Worm (Caenorhabditis elegans): ENCODE measurements around the gene lap-2.

Gene lap-2

DNA sequence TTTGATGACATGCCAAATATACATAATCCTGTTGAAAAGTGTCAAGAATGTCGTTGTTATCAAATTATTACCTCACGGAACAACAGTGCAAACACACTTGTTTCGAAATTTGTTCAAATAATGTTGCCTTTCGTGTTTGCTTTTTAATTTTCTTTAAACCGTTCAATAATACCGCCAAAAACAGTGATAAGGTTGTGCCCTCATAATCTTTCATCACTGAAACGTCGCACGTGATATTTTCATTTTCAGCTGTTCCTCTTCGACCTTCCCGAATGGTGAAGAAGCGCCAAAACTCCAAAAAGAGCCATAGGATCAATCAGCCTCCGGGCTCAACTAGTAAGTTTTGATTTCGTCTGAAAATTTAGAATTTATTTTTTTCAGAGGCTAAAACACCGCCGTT lies 41.4 kb upstream of the lap-2 start, which contains the start of gene inft-2:
Gene inft-2, plus strand, starts transcription at position 248 of the 400 bp plus-strand sequence.
- TF ChIP-seq pqm-1 (tag; optimal IDR thresholded peaks at IDR 0.05) (peak; percentile 19), hlh-30 (tag; optimal IDR thresholded peaks at IDR 0.05; ENCODE audit: insufficient read depth) (no peak), lin-1 (GFP tag; IDR thresholded peaks at IDR 0.05) (0 out of 2 replicates have a peak, but pooled peaks have one; percentile 10), duxl-1 (tag; optimal IDR thresholded peaks at IDR 0.05; ENCODE audit: poor library complexity) (no peak), lim-7 (GFP tag; IDR thresholded peaks at IDR 0.05) (no peak), tag-97 (GFP tag; IDR thresholded peaks at IDR 0.05) (no peak), dve-1 (tag; optimal IDR thresholded peaks at IDR 0.05; ENCODE audit: insufficient read depth) (peak; percentile 60), saeg-2 (GFP tag; IDR thresholded peaks at IDR 0.05) (0 out of 2 replicates have a peak, but pooled peaks have one; percentile 30), php-3 (GFP tag; IDR thresholded peaks at IDR 0.05) (no peak), egl-27 (tag; optimal IDR thresholded peaks at IDR 0.05) (no peak), zag-1 (tag; optimal IDR thresholded peaks at IDR 0.05) (no peak), nhr-6 (tag; optimal IDR thresholded peaks at IDR 0.05) (no peak), ces-1 (GFP tag; optimal IDR thresholded peaks at IDR 0.05) (no peak), daf-8 (GFP tag; IDR thresholded peaks at IDR 0.05) (no peak), daf-16 (GFP tag; optimal IDR thresholded peaks at IDR 0.05) (no peak), daf-16 (tag; optimal IDR thresholded peaks at IDR 0.05) (peak; percentile 69), ceh-44 (GFP tag; IDR thresholded peaks at IDR 0.05) (no peak), dmd-6 (GFP tag; IDR thresholded peaks at IDR 0.05) (peak; percentile 46), hlh-11 (tag; optimal IDR thresholded peaks at IDR 0.05) (peak; percentile 33), nhr-77 (tag; optimal IDR thresholded peaks at IDR 0.05) (peak; percentile 21), nhr-28 (tag; optimal IDR thresholded peaks at IDR 0.05) (peak; percentile 35)

DNA sequence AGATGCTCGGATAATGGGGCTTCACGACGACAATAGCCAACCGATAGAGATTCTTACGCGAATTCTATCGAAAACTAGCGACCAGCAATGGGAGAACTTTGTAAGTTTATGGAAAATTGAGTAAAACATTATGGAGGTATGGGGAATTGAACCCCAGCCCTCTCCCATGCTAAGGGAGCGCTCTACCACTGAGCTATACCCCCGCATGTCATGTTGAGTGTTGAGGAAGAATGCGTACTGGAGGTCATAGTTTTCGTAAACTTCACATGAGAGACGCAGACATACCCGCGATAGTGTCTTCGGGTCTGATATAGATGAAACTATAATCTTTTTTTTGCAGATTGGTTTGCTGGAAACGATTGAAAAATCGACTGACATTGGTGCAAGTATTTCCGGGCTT lies 40.1 kb upstream of the lap-2 start:
- no peak for TF ChIP-seq ceh-82 (tag; optimal IDR thresholded peaks at IDR 0.05)
- TF ChIP-seq dmd-8 (GFP tag; IDR thresholded peaks at IDR 0.05): peak; percentile 95
- no peak for TF ChIP-seq ces-1 (GFP tag; optimal IDR thresholded peaks at IDR 0.05)
- TF ChIP-seq php-3 (GFP tag; IDR thresholded peaks at IDR 0.05): peak; percentile 50
- TF ChIP-seq hif-1 (tag; optimal IDR thresholded peaks at IDR 0.05): peak in 1 of 2 experiments; percentile 58
- TF ChIP-seq daf-8 (GFP tag; IDR thresholded peaks at IDR 0.05): no peak
- peak; percentile 63 for TF ChIP-seq nhr-77 (tag; optimal IDR thresholded peaks at IDR 0.05)
- peak; percentile 28 for TF ChIP-seq aly-2 (tag; optimal IDR thresholded peaks at IDR 0.05)
- TF ChIP-seq dve-1 (tag; optimal IDR thresholded peaks at IDR 0.05; ENCODE audit: insufficient read depth): peak; percentile 80
- TF ChIP-seq Y5F2A.4 (GFP tag; optimal IDR thresholded peaks at IDR 0.05): peak; percentile 69
- TF ChIP-seq set-16 (GFP tag; IDR thresholded peaks at IDR 0.05): no peak
- no peak for TF ChIP-seq attf-4 (tag; optimal IDR thresholded peaks at IDR 0.05)
- peak; percentile 85 for TF ChIP-seq Y105C5A.15 (GFP tag; IDR thresholded peaks at IDR 0.05)
- peak; percentile 62 for TF ChIP-seq gei-8 (GFP tag; optimal IDR thresholded peaks at IDR 0.05)
- no peak for TF ChIP-seq unc-62 (GFP tag; optimal IDR thresholded peaks at IDR 0.05 in 1 of 2)
- no peak for TF ChIP-seq unc-62 (tag; optimal IDR thresholded peaks at IDR 0.05)
- TF ChIP-seq ztf-11 (tag; optimal IDR thresholded peaks at IDR 0.05): no peak
- TF ChIP-seq Y48G9A.11 (GFP tag; IDR thresholded peaks at IDR 0.05): no peak
- TF ChIP-seq aha-1 (tag): peak; percentile 42
- no peak for TF ChIP-seq ceh-28 (tag; optimal IDR thresholded peaks at IDR 0.05)
- no peak for TF ChIP-seq nhr-10 (tag; optimal IDR thresholded peaks at IDR 0.05)
- peak; percentile 89 for TF ChIP-seq nhr-41 (GFP tag; IDR thresholded peaks at IDR 0.05)
- no peak for TF ChIP-seq lin-39 (tag; optimal IDR thresholded peaks at IDR 0.05)
- peak; percentile 46 for TF ChIP-seq dpl-1 (GFP tag; optimal IDR thresholded peaks at IDR 0.05)
- peak; percentile 64 for TF ChIP-seq mxl-3 (GFP tag; optimal IDR thresholded peaks at IDR 0.05)
- peak; percentile 81 for TF ChIP-seq arid-1 (GFP tag; conservative IDR thresholded peaks at IDR 0.05)
- TF ChIP-seq vab-7 (GFP tag; IDR thresholded peaks at IDR 0.05): peak; percentile 83
- TF ChIP-seq cey-2 (tag; optimal IDR thresholded peaks at IDR 0.05; ENCODE audit: borderline replicate concordance, insufficient read depth): no peak
- peak; percentile 66 for TF ChIP-seq nhr-111 (GFP tag; optimal IDR thresholded peaks at IDR 0.05)
- 0 out of 2 replicates have a peak, but pooled peaks have one; percentile 48 for TF ChIP-seq nhr-42 (GFP tag; IDR thresholded peaks at IDR 0.05)
- TF ChIP-seq egl-27 (tag; optimal IDR thresholded peaks at IDR 0.05): peak; percentile 18
- no peak for TF ChIP-seq ZK546.5 (tag; optimal IDR thresholded peaks at IDR 0.05)
- peak; percentile 72 for TF ChIP-seq spr-1 (tag; optimal IDR thresholded peaks at IDR 0.05)
- no peak for TF ChIP-seq T20F7.1 (GFP tag; optimal IDR thresholded peaks at IDR 0.05)
- TF ChIP-seq D1046.2 (GFP tag; IDR thresholded peaks at IDR 0.05): peak; percentile 69; the same call in 1 of the 2 replicates
